Fruit fly (Drosophila melanogaster): ENCODE data around the gene Mob2.
"Not testable (repeated sequence)": the region's sequence is repeated elsewhere in the genome, so short reads cannot be mapped to it uniquely, and the experiment has no call there.

DNA sequence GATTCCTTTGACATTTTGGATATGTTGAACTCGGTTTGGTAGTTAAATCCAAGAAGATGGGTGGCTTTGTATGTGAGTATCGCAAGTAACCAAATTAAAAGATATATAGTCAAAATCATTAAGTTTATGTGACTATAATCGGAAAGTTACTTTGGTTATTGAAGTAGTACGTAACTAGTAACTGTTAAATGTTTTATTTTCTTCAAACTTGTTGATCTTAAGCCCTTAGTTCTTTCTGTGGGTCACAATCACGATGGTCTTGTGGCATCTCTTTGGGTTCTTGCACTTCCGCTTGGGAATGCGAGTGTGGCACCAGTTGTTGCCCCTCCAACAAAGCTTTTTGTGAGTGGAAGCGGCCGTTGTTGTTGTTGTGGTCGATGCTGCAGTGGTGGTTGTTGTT is 14.9 kb upstream of the Mob2 start, which contains the start of gene CG33489:
- not testable (repeated sequence) for TF ChIP-seq CG18476 (GFP tag; optimal IDR thresholded peaks at IDR 0.05); CG4707 (GFP tag; optimal IDR thresholded peaks at IDR 0.05); Drgx (GFP tag; IDR thresholded peaks at IDR 0.05); vfl (GFP tag; optimal IDR thresholded peaks at IDR 0.05); CG4328 (GFP tag; optimal IDR thresholded peaks at IDR 0.05)

Measured in whole organism, embryonic.